Fruit fly (Drosophila melanogaster): ENCODE data around the gene yem.

yem gene

DNA sequence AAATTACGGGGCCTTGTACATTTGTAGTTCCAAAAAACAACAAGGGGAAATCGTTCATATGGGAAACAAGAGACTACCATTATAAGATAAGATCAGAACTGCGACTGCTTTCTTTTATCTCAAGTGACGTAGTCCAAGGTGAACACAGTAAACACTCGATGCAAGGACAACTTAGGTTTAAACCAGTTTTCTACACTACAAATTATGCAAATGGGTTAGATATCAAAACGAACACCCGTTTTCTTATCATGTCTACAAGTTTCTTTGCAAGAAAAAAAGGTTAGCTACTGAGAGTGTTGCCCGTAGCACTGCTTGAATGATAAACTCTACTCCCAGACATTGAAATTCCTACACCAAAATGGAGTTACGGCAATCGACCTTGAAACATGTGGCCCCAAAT lies 1.4 kb upstream of the yem start (continued):
- no peak for TF ChIP-seq CG34224 (GFP tag; IDR thresholded peaks at IDR 0.05; ENCODE audit: partially characterized antibody)
- peak; percentile 65 for TF ChIP-seq Hsf (GFP tag; optimal IDR thresholded peaks at IDR 0.05)
- no peak for TF ChIP-seq CG1792 (GFP tag; optimal IDR thresholded peaks at IDR 0.05)
- TF ChIP-seq NFAT (GFP tag; IDR thresholded peaks at IDR 0.05) = peak; percentile 60; the same call in 1 of the 2 replicates
- TF ChIP-seq CG14667 (GFP tag; IDR thresholded peaks at IDR 0.05) = peak; percentile 72
- no peak for TF ChIP-seq CG30020 (tag; optimal IDR thresholded peaks at IDR 0.05)
- TF ChIP-seq CG18764 (GFP tag; optimal IDR thresholded peaks at IDR 0.05) = peak; percentile 26
- peak; percentile 37; the same call in 1 of the 3 replicates for TF ChIP-seq ase (GFP tag; IDR thresholded peaks at IDR 0.05)
- TF ChIP-seq crol (GFP tag; IDR thresholded peaks at IDR 0.05) = no peak
- peak; percentile 28 for TF ChIP-seq CG12071 (GFP tag; optimal IDR thresholded peaks at IDR 0.05)
- TF ChIP-seq yki (optimal IDR thresholded peaks at IDR 0.05) = no peak
- peak; percentile 61; the same call in 1 of the 3 replicates for TF ChIP-seq otp (GFP tag; IDR thresholded peaks at IDR 0.05)
- peak; percentile 32 for TF ChIP-seq Dek (tag; optimal IDR thresholded peaks at IDR 0.05)
- no peak for TF ChIP-seq knrl (GFP tag; IDR thresholded peaks at IDR 0.05; ENCODE audit: partially characterized antibody)
- TF ChIP-seq pros (GFP tag; optimal IDR thresholded peaks at IDR 0.05) = no peak
- peak; percentile 68 for TF ChIP-seq CG1024 (GFP tag; IDR thresholded peaks at IDR 0.05)
- no peak for TF ChIP-seq Blimp-1 (GFP tag; optimal IDR thresholded peaks at IDR 0.05)
- no peak for TF ChIP-seq Asciz (GFP tag; optimal IDR thresholded peaks at IDR 0.05)
- peak; percentile 76 for TF ChIP-seq zfh2 (GFP tag; optimal IDR thresholded peaks at IDR 0.05)
- TF ChIP-seq Drgx (GFP tag; IDR thresholded peaks at IDR 0.05) = peak; percentile 53
- TF ChIP-seq CG15073 (GFP tag; optimal IDR thresholded peaks at IDR 0.05) = no peak
- TF ChIP-seq GATAe (GFP tag; conservative IDR thresholded peaks at IDR 0.05) = peak; percentile 54; the same call in 1 of the 2 replicates
- TF ChIP-seq CG17612 (GFP tag; IDR thresholded peaks at IDR 0.05) = peak; percentile 39; the same call in 1 of the 2 replicates
- no peak for TF ChIP-seq vfl (GFP tag; optimal IDR thresholded peaks at IDR 0.05)
- TF ChIP-seq fu2 (GFP tag; optimal IDR thresholded peaks at IDR 0.05) = no peak
- peak; percentile 69 for TF ChIP-seq CG30403 (GFP tag; optimal IDR thresholded peaks at IDR 0.05)
- TF ChIP-seq CG2129 (GFP tag; IDR thresholded peaks at IDR 0.05; ENCODE audit: partially characterized antibody) = no peak
- TF ChIP-seq tna (GFP tag; IDR thresholded peaks at IDR 0.05; ENCODE audit: partially characterized antibody) = no peak
- TF ChIP-seq CG42726 (GFP tag; IDR thresholded peaks at IDR 0.05; ENCODE audit: partially characterized antibody) = no peak
- TF ChIP-seq Dbx (GFP tag; IDR thresholded peaks at IDR 0.05) = peak; percentile 68; the same call in 2 of the 3 replicates
- TF ChIP-seq CG18619 (GFP tag; optimal IDR thresholded peaks at IDR 0.05) = peak; percentile 3
- TF ChIP-seq CG14441 (GFP tag; IDR thresholded peaks at IDR 0.05) = peak; percentile 78
- TF ChIP-seq stc (GFP tag; IDR thresholded peaks at IDR 0.05) = peak; percentile 72
- no peak for TF ChIP-seq kni (GFP tag; optimal IDR thresholded peaks at IDR 0.05)
- peak; percentile 32 for TF ChIP-seq salm (tag; optimal IDR thresholded peaks at IDR 0.05)
- peak; percentile 20 for TF ChIP-seq CG15514 (GFP tag; optimal IDR thresholded peaks at IDR 0.05)
- TF ChIP-seq ind (GFP tag; optimal IDR thresholded peaks at IDR 0.05) = peak; percentile 69
- TF ChIP-seq z (GFP tag; IDR thresholded peaks at IDR 0.05) = no peak; the same call in 2 of the 3 replicates
- no peak for TF ChIP-seq rib (GFP tag; IDR thresholded peaks at IDR 0.05)
- TF ChIP-seq Hr3 (GFP tag; optimal IDR thresholded peaks at IDR 0.05) = peak; percentile 39
- no peak for TF ChIP-seq CrebB (tag; optimal IDR thresholded peaks at IDR 0.05)
- TF ChIP-seq ac (GFP tag; optimal IDR thresholded peaks at IDR 0.05) = no peak
- no peak for TF ChIP-seq MTF-1 (GFP tag; optimal IDR thresholded peaks at IDR 0.05; ENCODE audit: borderline replicate concordance)
- no peak for TF ChIP-seq CG8944 (GFP tag; optimal IDR thresholded peaks at IDR 0.05)
- TF ChIP-seq CG6791 (GFP tag; IDR thresholded peaks at IDR 0.05; ENCODE audit: partially characterized antibody) = no peak
- peak; percentile 76; the same call in 2 of the 3 replicates for TF ChIP-seq Optix (GFP tag; IDR thresholded peaks at IDR 0.05)
- TF ChIP-seq CG6254 (GFP tag; optimal IDR thresholded peaks at IDR 0.05) = peak; percentile 7
- peak; percentile 59 for TF ChIP-seq lbe (GFP tag; optimal IDR thresholded peaks at IDR 0.05)
- TF ChIP-seq Dip3 (GFP tag; optimal IDR thresholded peaks at IDR 0.05) = peak; percentile 44
- TF ChIP-seq NfI (GFP tag; optimal IDR thresholded peaks at IDR 0.05) = peak; percentile 58
- TF ChIP-seq CG11696 (GFP tag; IDR thresholded peaks at IDR 0.05) = 0 out of 2 replicates have a peak, but pooled peaks have one; percentile 20

Data from whole organism, embryonic.